Worm (Caenorhabditis elegans) whole organism, L1 larva: ENCODE measurements around the gene oac-3.

Experiments
- C16A3.4 ChIP-seq: fragments of 150-350 bp; optimal IDR thresholded peaks from 2 replicates; lab custom pipeline; 2014; ENCODE audit warnings: missing biosample characterization, missing genetic modification characterization
- F16B12.6 ChIP-seq: fragments of 150-350 bp; optimal IDR thresholded peaks from 2 replicates; lab custom pipeline; 2014; ENCODE audit warnings: missing biosample characterization, missing genetic modification characterization
- alr-1 ChIP-seq: fragments of 200-800 bp; sonication (Bioruptor generic); optimal IDR thresholded peaks from 2 replicates; lab custom pipeline; 2018; ENCODE audit warnings: borderline replicate concordance, mild to moderate bottlenecking, missing genetic modification characterization, missing compliant biosample characterization
- aly-2 ChIP-seq: fragments of 150-350 bp; optimal IDR thresholded peaks from 2 replicates; lab custom pipeline; 2014; ENCODE audit warnings: missing biosample characterization, missing genetic modification characterization
- ceh-88 ChIP-seq: fragments of 200-800 bp; sonication (Bioruptor generic); IDR thresholded peaks from 2 replicates; pipeline ENCODE4 v1.3.6; 2022; ENCODE audit warnings: missing genetic modification characterization, missing compliant biosample characterization
- ces-1 ChIP-seq: fragments of 150-350 bp; optimal IDR thresholded peaks from 2 replicates; lab custom pipeline; 2014; ENCODE audit warnings: missing biosample characterization, missing genetic modification reagents, missing genetic modification characterization
- dsc-1 ChIP-seq: sonication (generic microtip); optimal IDR thresholded peaks from 2 replicates; lab custom pipeline; 2016; ENCODE audit warnings: mild to moderate bottlenecking, missing genetic modification characterization, missing compliant biosample characterization
- efl-1 ChIP-seq, 4 experiments: fragments of 150-350 bp; optimal IDR thresholded peaks in 3 of 4; peaks in 1 of 4; 1 replicate in 1 of 4; 2 replicates in 3 of 4; lab custom pipeline; 2014; ENCODE audit warnings: missing biosample characterization in 2 of 4, missing genetic modification characterization in 2 of 4, missing genetic modification reagents in 2 of 4
- egl-27 ChIP-seq, 2 experiments: fragments of 150-350 bp in 1 of 2; sonication (generic microtip); optimal IDR thresholded peaks; 3 replicates each; lab custom pipeline; 2017 to 2018; ENCODE audit warnings: missing biosample characterization in 2 of 2, missing genetic modification characterization in 2 of 2, missing genetic modification reagents in 2 of 2
- elt-2 ChIP-seq: sonication (generic microtip); optimal IDR thresholded peaks from 2 replicates; lab custom pipeline; 2016; ENCODE audit warnings: missing genetic modification characterization, mild to moderate bottlenecking, inconsistent platforms, missing compliant biosample characterization, missing genetic modification reagents
- elt-3 ChIP-seq, 6 experiments: fragments of 150-350 bp in 1 of 6; sonication (generic microtip); optimal IDR thresholded peaks; 2 replicates each; lab custom pipeline; 2017 to 2018; ENCODE audit warnings: missing biosample characterization in 6 of 6, missing genetic modification characterization in 6 of 6, inconsistent platforms in 1 of 6
- fkh-4 ChIP-seq: sonication (generic microtip); optimal IDR thresholded peaks from 2 replicates; lab custom pipeline; 2016; ENCODE audit warnings: missing compliant biosample characterization, missing genetic modification characterization, borderline replicate concordance
- grh-1 ChIP-seq: fragments of 200-800 bp; sonication (Bioruptor generic); IDR thresholded peaks from 2 replicates; pipeline ENCODE4 v1.3.6; 2022; ENCODE audit warnings: missing genetic modification reagents, missing genetic modification characterization, missing compliant biosample characterization
- hlh-4 ChIP-seq: sonication (generic microtip); optimal IDR thresholded peaks from 2 replicates; lab custom pipeline; 2016; ENCODE audit warnings: mild to moderate bottlenecking, missing genetic modification characterization, missing compliant biosample characterization
- isw-1 ChIP-seq: fragments of 200-800 bp; sonication (Bioruptor generic); IDR thresholded peaks from 2 replicates; pipeline ENCODE4 v1.3.6; 2022; ENCODE audit warnings: missing genetic modification characterization, missing compliant biosample characterization
- lin-13 ChIP-seq: fragments of 150-350 bp; optimal IDR thresholded peaks from 2 replicates; lab custom pipeline; 2014; ENCODE audit warnings: missing biosample characterization, missing genetic modification reagents, missing genetic modification characterization
- mab-9 ChIP-seq: fragments of 200-800 bp; sonication (Bioruptor generic); IDR thresholded peaks from 2 replicates; pipeline ENCODE4 v1.3.6; 2022; ENCODE audit warnings: missing genetic modification reagents, missing genetic modification characterization, missing compliant biosample characterization
- mdl-1 ChIP-seq, 2 experiments: fragments of 150-350 bp; optimal IDR thresholded peaks; 2 replicates each; lab custom pipeline; 2014 to 2017; ENCODE audit warnings: missing biosample characterization in 2 of 2, missing genetic modification characterization in 2 of 2, inconsistent platforms in 1 of 2
- mef-2 ChIP-seq: fragments of 150-350 bp; optimal IDR thresholded peaks from 2 replicates; lab custom pipeline; 2014; ENCODE audit warnings: missing biosample characterization, missing genetic modification characterization
- nhr-11 ChIP-seq: fragments of 150-350 bp; optimal IDR thresholded peaks from 2 replicates; lab custom pipeline; 2014; ENCODE audit warnings: missing biosample characterization, missing genetic modification characterization
- nhr-12 ChIP-seq: sonication (generic microtip); optimal IDR thresholded peaks from 2 replicates; lab custom pipeline; 2017; ENCODE audit warnings: missing biosample characterization, missing genetic modification characterization
- nhr-19 ChIP-seq: fragments of 200-800 bp; sonication (Bioruptor generic); conservative IDR thresholded peaks from 2 replicates; pipeline ENCODE4 v1.3.6; 2022; ENCODE audit warnings: missing genetic modification characterization, missing compliant biosample characterization
- nhr-20 ChIP-seq: sonication (generic microtip); optimal IDR thresholded peaks from 2 replicates; lab custom pipeline; 2016; ENCODE audit warnings: mild to moderate bottlenecking, missing genetic modification characterization, missing compliant biosample characterization
- nhr-237 ChIP-seq: fragments of 150-350 bp; optimal IDR thresholded peaks from 2 replicates; lab custom pipeline; 2014; ENCODE audit warnings: missing biosample characterization, missing genetic modification characterization
- nhr-47 ChIP-seq: sonication (generic microtip); optimal IDR thresholded peaks from 2 replicates; lab custom pipeline; 2016; ENCODE audit warnings: mild to moderate bottlenecking, missing genetic modification characterization, moderate library complexity, missing compliant biosample characterization
- pqm-1 ChIP-seq: sonication (generic microtip); optimal IDR thresholded peaks from 3 replicates; lab custom pipeline; 2017; ENCODE audit warnings: missing biosample characterization, missing genetic modification characterization
- snpc-4 ChIP-seq: fragments of 150-350 bp; optimal IDR thresholded peaks from 2 replicates; lab custom pipeline; 2014; ENCODE audit warnings: missing biosample characterization, missing genetic modification characterization
- snu-23 ChIP-seq: sonication (generic microtip); optimal IDR thresholded peaks from 2 replicates; lab custom pipeline; 2016; ENCODE audit warnings: missing genetic modification characterization, missing compliant biosample characterization
- sox-4 ChIP-seq: sonication (generic microtip); optimal IDR thresholded peaks from 2 replicates; lab custom pipeline; 2016; ENCODE audit warnings: missing genetic modification characterization, missing compliant biosample characterization
- tbx-2 ChIP-seq: sonication (generic microtip); optimal IDR thresholded peaks from 2 replicates; lab custom pipeline; 2016; ENCODE audit warnings: missing genetic modification characterization, missing compliant biosample characterization
- unc-130 ChIP-seq: fragments of 150-350 bp; optimal IDR thresholded peaks from 2 replicates; lab custom pipeline; 2017; ENCODE audit warnings: missing biosample characterization, missing genetic modification characterization, inconsistent platforms
- unc-86 ChIP-seq: sonication (generic microtip); optimal IDR thresholded peaks from 2 replicates; lab custom pipeline; 2016; ENCODE audit warnings: missing genetic modification characterization, missing compliant biosample characterization
- unc-98 ChIP-seq: fragments of 200-800 bp; sonication (Bioruptor generic); IDR thresholded peaks from 2 replicates; pipeline ENCODE4 v1.3.6; 2022; ENCODE audit warnings: missing genetic modification characterization, missing compliant biosample characterization

Gene oac-3

DNA sequence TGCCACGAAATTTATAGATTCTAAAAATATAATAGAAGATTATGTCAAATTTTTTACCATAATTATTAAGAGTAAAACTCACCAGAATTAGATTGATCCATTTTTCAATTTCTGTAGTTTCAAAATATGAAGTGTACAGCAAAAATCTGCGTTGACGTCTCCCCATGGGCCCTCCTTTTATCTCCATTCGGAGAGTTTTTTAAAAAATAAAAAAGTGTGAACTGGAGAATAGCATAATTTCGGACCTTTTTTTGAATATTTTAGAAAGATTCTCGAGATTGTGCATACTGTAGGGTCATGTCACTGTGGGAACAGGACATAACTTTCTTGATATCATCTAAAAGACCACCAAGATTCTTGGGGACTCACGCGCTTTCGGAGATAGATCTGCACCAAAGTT is 42.8 kb downstream of the oac-3 start, which contains the start of gene dpr-1:
TSS of gene dpr-1 (minus strand) at position 101 of the 400 bp plus-strand sequence.
- TF ChIP-seq sox-4 (tag; lab: Kevin White, UChicago) (no peak), snpc-4 (tag; lab: Kevin White, UChicago) (no peak), ces-1 (no peak), nhr-237 (tag; lab: Kevin White, UChicago) (no peak)

- TF ChIP-seq nhr-12 (tag; lab: Kevin White, UChicago), result no peak
- no peak for TF ChIP-seq C16A3.4 (tag; lab: Kevin White, UChicago)
- TF ChIP-seq elt-3 (tag; optimal IDR thresholded peaks at IDR 0.05; lab: Kevin White, UChicago), result no peak
- no peak for TF ChIP-seq nhr-11 (tag; lab: Kevin White, UChicago)
- TF ChIP-seq nhr-237 (tag; lab: Kevin White, UChicago), result no peak
- TF ChIP-seq snu-23 (GFP tag; lab: Kevin White, UChicago), result no peak
Observed at ce11 chrV:13946385-13947019, 47.2 kb downstream of the oac-3 start, which contains the start of the genes srx-10 and clec-226. srx-10 (minus strand) TSS chrV:13946485. clec-226 (plus strand) TSS chrV:13946969.

ce11 chrV:13949010-13949409 is 49.7 kb downstream of the oac-3 start, which contains the start of gene R10D12.6:
R10D12.6 (plus strand) TSS chrV:13949310.
- TF ChIP-seq lin-13 (no peak), aly-2 (tag; lab: Kevin White, UChicago) (no peak), unc-98 (GFP tag; lab: Robert Waterston, UW) (no peak), nhr-47 (tag; lab: Kevin White, UChicago) (no peak), pqm-1 (no peak), dsc-1 (no peak), grh-1 (GFP tag; lab: Robert Waterston, UW) (no peak), unc-86 (no peak), isw-1 (GFP tag; lab: Robert Waterston, UW) (no peak), C16A3.4 (tag; lab: Kevin White, UChicago) (no peak), egl-27 (tag; optimal IDR thresholded peaks at IDR 0.05; lab: Kevin White, UChicago) (no peak), mab-9 (no peak)

- TF ChIP-seq unc-130 (tag; lab: Kevin White, UChicago) (no peak), efl-1 (optimal IDR thresholded peaks at IDR 0.05; lab: Kevin White, UChicago) (no peak), efl-1 (GFP tag; optimal IDR thresholded peaks at IDR 0.05 in 1 of 2; lab: Kevin White, UChicago) (no peak), tbx-2 (tag; lab: Kevin White, UChicago) (no peak), fkh-4 (tag; lab: Kevin White, UChicago) (no peak), alr-1 (tag; lab: Kevin White, UChicago) (no peak), hlh-4 (tag; lab: Kevin White, UChicago) (no peak), nhr-20 (tag; lab: Kevin White, UChicago) (no peak), mdl-1 (tag; optimal IDR thresholded peaks at IDR 0.05; lab: Kevin White, UChicago) (no peak), mef-2 (tag; lab: Kevin White, UChicago) (no peak), nhr-19 (no peak), ceh-88 (GFP tag; lab: Robert Waterston, UW) (no peak), elt-2 (tag; lab: Kevin White, UChicago) (no peak), F16B12.6 (no peak), nhr-237 (tag; lab: Kevin White, UChicago) (no peak)
Observed at ce11 chrV:13949752-13950151, 50.4 kb downstream of the oac-3 start, which contains the start of gene R10D12.7. R10D12.7 (plus strand) TSS chrV:13950052.
